Fruit fly (Drosophila melanogaster) whole organism: ENCODE results near the gene Plp.

ENCODE experiments used
- CG8478 ChIP-seq: fragments of >200 bp; optimal IDR thresholded peaks from 2 replicates; lab custom pipeline; 2018; ENCODE audit warnings: inconsistent platforms
- Dll ChIP-seq: fragments of >200 bp; optimal IDR thresholded peaks from 2 replicates; lab custom pipeline; 2017
- EcR ChIP-seq, 2 experiments: fragments of >200 bp; optimal IDR thresholded peaks; 2 replicates each; lab custom pipeline; 2017; ENCODE audit warnings: missing biosample characterization in 2 of 2, missing genetic modification characterization in 2 of 2, missing genetic modification reagents in 2 of 2
- pan ChIP-seq: fragments of >200 bp; optimal IDR thresholded peaks from 2 replicates; lab custom pipeline; 2017
- psq ChIP-seq: fragments of >200 bp; optimal IDR thresholded peaks from 2 replicates; lab custom pipeline; 2017
- usp ChIP-seq: fragments of >200 bp; optimal IDR thresholded peaks from 2 replicates; lab custom pipeline; 2017; ENCODE audit warnings: missing biosample characterization, missing genetic modification characterization, mixed read lengths

The Plp gene

DNA sequence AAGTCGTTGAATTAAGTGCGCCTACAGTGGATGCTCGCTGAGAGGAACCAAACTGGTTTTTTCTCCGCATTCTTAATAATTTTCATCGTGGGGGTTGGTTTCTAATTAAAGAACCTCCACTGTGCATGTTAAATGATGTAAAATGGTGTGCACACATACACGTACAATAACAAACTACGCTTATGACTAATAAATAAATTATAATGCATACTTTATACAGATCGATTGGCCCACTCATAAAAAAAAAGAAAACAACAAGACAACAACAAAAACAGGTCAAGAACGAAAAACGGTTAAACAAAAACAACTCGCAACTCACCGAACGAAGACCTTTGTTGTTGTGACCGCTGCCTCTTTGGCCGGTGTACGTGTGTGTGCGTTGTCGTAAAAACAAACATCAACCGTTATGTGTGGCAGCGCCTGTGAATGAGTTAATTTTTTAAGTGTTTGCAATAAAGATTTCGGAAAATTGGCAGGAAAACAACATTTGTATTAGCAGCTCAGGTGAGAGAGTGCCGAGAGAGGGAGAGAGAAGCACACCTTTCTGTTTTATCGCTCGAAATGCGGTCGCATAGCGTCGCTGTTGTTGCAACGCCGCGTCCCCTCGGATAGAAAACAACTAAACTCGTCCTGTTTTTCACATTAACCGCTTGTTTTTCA lies 465 bp downstream of the Plp start:
- TF ChIP-seq EcR (GFP tag; optimal IDR thresholded peaks at IDR 0.05; lab: Kevin White, UChicago) (no peak), usp (GFP tag; lab: Kevin White, UChicago) (no peak), pan (lab: Kevin White, UChicago) (no peak), Dll (lab: Kevin White, UChicago) (no peak), CG8478 (no peak), psq (lab: Kevin White, UChicago) (no peak)

DNA sequence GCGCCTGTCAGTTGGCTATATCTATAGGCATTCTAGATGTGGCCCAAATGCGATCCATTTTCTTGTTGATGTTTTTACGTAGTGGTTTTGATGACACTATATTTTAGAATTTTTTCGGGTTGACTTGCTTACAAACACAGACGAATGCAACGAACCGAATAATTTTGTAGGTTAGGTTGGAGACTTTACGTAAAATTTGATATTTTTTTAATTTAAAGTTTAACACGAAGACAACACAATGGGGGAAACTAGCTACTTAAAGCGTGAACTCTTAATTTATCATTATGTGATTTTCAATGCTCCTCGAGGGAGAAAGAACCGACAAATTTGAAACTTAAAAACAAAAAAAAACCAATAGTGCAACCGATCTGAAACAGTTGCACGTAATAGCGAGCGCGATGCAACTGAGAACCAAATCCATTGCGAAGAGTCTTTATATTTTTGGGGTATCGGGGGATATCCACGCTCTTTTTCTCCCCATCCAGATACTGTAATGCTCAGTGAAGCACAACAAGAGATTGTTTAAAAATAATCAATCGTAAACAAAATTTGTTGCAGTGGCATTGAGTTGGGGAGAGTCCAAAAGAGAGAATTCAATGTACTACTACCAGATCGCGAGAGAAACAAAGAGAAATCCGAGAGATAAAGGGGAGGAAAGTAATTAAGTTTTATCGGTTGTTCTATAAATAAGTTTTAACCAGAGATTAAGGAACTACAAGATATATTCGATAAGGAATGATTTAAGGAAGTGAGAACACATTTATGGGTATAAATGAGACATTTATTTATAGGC lies 4.4 kb downstream of the Plp start:
- no peak for TF ChIP-seq EcR (GFP tag; optimal IDR thresholded peaks at IDR 0.05; lab: Kevin White, UChicago)
- no peak for TF ChIP-seq pan (lab: Kevin White, UChicago)
- TF ChIP-seq CG8478: no peak
- no peak for TF ChIP-seq Dll (lab: Kevin White, UChicago)
- no peak for TF ChIP-seq usp (GFP tag; lab: Kevin White, UChicago)
- TF ChIP-seq psq (lab: Kevin White, UChicago): no peak

DNA sequence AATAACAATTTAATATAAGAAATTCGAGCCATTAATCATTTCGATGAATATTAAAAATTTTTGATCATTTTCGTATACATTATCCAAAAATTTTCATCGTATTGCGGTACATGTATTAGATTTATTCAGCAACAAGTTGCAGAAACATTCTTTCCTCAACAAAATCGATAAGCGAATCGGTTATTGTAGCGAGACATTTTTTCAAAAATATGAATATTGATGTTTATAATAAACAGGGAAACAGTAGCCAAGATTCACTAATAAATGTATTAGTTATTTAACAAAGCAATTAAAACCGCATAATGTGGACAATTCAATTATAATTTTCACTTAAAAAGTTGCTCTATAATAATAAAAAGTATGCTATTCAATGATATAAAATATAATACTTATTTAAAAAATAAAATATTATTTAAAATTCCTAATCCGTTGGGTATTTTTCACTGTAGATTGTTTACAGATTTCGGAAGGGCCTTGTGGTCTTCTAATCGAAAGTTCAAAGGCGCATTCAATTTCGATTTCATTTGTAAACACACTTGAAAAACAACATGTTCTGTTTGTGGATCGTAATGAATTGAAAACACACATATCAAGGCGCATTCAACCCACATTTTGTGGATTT lies 5.3 kb downstream of the Plp start:
- TF ChIP-seq usp (GFP tag; lab: Kevin White, UChicago) (no peak), pan (lab: Kevin White, UChicago) (no peak), CG8478 (no peak), EcR (GFP tag; optimal IDR thresholded peaks at IDR 0.05; lab: Kevin White, UChicago) (no peak), psq (lab: Kevin White, UChicago) (no peak), Dll (lab: Kevin White, UChicago) (no peak)

DNA sequence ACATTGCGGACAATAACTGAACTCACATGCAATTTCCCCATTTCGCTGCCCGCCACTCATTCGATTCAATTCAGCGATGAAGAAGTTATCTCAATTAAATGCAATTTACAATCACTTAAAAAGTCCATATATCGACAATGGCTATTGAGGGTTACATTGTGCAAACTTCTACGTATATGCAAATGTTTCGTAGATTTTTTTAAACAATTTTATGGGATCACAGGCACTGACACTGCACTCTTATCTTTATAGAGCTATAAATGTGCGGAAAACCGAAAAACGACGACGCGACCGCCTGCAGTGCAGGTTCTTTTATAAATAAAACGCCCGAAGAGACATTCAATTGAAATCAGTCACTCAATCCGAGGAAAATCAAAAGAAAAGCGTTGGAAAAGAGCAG lies 6.2 kb downstream of the Plp start:
- no peak for TF ChIP-seq CG8478
- TF ChIP-seq EcR (GFP tag; optimal IDR thresholded peaks at IDR 0.05; lab: Kevin White, UChicago): no peak
- no peak for TF ChIP-seq usp (GFP tag; lab: Kevin White, UChicago)
- TF ChIP-seq pan (lab: Kevin White, UChicago): no peak
- no peak for TF ChIP-seq Dll (lab: Kevin White, UChicago)
- TF ChIP-seq psq (lab: Kevin White, UChicago): no peak

DNA sequence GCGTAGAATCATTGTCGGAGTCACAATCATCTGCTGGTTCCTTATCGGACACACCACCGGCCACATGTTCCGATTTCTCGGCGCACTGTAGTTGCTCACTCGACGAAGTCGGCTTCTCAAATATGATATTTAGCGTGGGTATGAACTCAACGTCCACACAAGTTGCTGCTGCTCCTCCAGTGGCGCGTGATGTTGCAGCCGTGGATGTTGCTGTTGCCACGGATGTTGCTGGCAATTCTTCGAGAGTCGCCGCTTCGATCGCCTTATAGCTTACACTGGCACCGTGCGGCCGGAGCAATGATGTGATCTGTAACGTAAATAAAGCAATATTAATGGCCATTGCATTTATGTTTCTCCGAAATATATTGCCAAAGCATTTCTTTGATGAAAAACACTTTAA lies 10.2 kb downstream of the Plp start:
- TF ChIP-seq EcR (GFP tag; optimal IDR thresholded peaks at IDR 0.05; lab: Kevin White, UChicago) (no peak), CG8478 (no peak), Dll (lab: Kevin White, UChicago) (no peak), psq (lab: Kevin White, UChicago) (no peak), pan (lab: Kevin White, UChicago) (no peak), usp (GFP tag; lab: Kevin White, UChicago) (no peak)

DNA sequence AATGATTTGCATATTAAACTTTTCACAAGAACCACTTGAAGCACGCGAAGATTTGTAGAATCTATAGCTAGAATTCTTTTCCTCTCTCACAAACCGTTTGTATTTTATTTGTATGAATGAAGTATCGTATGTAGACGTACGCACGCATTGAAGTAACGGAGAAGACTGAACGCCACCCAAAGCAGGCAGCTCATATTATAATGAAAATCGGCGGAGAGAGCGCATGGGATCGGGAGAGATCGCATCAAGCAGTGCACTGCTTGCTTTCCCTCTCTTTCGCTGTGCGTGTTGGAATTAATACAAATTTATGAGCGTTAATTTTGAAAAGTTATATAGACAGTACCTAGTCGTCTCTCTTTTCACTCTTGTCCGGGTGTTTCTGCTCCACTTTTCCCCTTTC lies 15.2 kb downstream of the Plp start:
- TF ChIP-seq pan (lab: Kevin White, UChicago): no peak

DNA sequence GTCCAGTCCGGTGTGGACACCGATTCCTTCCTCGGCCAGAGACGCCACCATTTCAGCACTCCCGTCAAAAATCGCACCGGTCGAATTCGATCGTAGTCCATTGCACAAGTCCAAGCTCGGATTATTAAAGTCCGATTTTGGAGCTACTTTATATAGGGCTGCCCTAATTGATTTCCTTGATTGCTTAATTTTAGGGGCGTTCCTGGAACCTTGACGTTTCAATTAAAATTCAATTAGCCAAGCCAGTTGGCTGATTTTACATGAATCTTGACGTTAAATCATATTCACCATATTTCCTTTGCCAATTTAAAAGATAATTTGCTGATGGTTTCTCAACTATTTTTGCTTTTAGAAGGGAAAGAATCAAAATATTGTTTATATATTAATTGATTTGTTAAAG lies 16.2 kb downstream of the Plp start, which contains the start of gene Or71a:
TSS of gene Or71a (minus strand) at position 101 of the 400 bp plus-strand sequence.
- TF ChIP-seq CG8478: no peak
- TF ChIP-seq EcR (GFP tag; optimal IDR thresholded peaks at IDR 0.05; lab: Kevin White, UChicago): no peak
- TF ChIP-seq pan (lab: Kevin White, UChicago): no peak
- no peak for TF ChIP-seq usp (GFP tag; lab: Kevin White, UChicago)
- no peak for TF ChIP-seq Dll (lab: Kevin White, UChicago)
- no peak for TF ChIP-seq psq (lab: Kevin White, UChicago)

DNA sequence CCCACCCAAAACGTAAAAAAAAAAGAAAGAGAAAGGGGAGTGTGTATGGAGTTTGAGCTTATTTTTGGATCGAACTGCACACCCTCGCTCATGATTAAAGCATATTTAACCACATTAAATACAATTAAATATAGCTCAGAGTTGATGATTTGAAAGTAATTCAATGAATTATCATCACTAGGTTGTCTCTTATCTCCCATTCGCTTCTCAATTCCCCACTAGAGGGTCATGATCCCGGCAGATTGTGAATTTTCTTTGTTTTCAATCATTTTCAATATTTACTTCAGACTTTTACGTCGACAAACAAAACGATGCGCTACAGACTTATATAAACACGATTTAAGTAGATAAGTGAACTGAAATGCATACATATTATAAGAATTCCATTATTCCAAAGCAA lies 18.1 kb downstream of the Plp start:
- TF ChIP-seq pan (lab: Kevin White, UChicago) (no peak), usp (GFP tag; lab: Kevin White, UChicago) (no peak), Dll (lab: Kevin White, UChicago) (no peak), psq (lab: Kevin White, UChicago) (no peak), CG8478 (no peak)

DNA sequence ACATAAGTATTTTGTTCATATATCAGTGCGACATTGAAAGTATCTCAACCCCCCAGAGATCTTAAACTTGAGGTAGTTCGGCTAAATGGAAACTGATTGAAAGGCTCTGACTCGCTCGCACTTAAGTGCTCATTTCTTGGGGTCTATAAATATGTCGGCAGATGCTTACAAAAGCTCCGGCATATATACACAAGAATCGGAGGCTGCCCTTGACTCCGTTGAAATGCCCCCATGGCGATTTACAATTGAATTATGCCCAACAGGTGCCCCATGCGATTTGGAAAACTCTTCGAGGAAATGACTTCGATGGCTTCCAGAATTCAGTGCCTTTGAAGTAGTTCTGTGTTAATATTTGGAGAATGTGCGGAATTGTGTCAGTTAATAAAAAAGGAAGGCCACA lies 20.8 kb downstream of the Plp start:
- TF ChIP-seq EcR (GFP tag; optimal IDR thresholded peaks at IDR 0.05; lab: Kevin White, UChicago) (no peak), CG8478 (no peak), psq (lab: Kevin White, UChicago) (no peak), pan (lab: Kevin White, UChicago) (no peak)

DNA sequence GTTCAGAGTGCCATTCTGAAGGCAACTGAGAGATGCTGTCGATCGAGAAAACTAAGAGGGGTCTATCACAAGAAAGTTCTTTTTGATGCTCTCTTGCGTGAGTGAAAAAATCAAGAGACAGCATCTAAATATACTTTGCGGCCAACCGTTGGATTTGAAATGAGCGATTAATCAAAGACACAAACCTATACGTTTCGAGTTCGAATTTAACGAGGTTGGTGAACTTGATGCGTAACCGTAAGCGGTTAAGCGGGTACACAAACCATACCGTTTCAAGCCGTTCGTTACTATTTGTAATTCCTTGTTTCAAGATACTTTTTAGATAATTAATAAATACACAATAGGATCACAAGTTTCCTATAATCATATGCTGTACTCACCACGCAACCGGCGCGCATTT lies 22.4 kb downstream of the Plp start:
- TF ChIP-seq Dll (lab: Kevin White, UChicago) (no peak), CG8478 (no peak), EcR (GFP tag; optimal IDR thresholded peaks at IDR 0.05; lab: Kevin White, UChicago) (no peak), pan (lab: Kevin White, UChicago) (no peak), psq (lab: Kevin White, UChicago) (no peak), usp (GFP tag; lab: Kevin White, UChicago) (no peak)

DNA sequence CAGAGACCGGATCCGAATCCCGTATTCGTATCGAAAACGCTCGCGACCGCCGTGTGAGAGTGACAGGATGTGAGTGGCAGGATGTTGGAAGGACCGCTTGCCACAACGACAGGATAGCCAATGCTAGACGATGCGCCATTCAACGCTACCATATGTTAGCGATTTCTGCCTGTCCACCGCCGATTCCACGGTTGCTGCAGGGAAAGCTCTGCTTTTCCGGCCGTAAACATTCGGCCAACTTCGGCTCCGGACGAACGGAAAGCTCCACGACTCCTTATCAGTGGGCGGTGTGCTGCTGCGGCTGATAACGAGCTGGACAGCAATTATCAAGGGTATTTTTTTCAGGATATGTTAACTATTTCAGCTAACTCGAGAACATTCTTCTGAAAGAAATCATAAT lies 29.6 kb downstream of the Plp start, which contains the start of gene Sytbeta:
TSS of gene Sytbeta (minus strand) at position 101 of the 400 bp plus-strand sequence.
- TF ChIP-seq Dll (lab: Kevin White, UChicago) (no peak), EcR (GFP tag; optimal IDR thresholded peaks at IDR 0.05; lab: Kevin White, UChicago) (no peak), psq (lab: Kevin White, UChicago) (no peak)

DNA sequence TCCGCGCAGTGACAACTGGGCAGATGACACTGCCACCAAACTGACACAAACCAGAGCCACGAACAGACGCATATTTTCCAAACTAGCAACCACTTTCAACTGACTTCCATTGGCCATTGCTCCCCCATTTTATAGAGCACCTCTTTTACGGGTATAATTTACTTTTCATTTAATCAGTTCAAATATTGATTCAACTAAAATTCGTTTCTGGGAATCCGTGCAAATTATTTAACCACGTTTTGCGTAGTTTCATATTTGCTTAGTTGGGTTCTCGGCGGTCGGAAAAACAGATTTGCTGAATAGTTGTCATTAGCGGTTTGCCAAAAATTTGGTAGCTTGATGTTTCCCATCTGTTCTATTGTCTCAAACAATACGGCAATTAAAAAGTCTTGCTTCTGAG lies 32.9 kb downstream of the Plp start, which contains the start of gene CG13460:
TSS of gene CG13460 (minus strand) at position 101 of the 400 bp plus-strand sequence.
- TF ChIP-seq EcR (GFP tag; optimal IDR thresholded peaks at IDR 0.05; lab: Kevin White, UChicago) (no peak), pan (lab: Kevin White, UChicago) (no peak), CG8478 (no peak), Dll (lab: Kevin White, UChicago) (no peak), usp (GFP tag; lab: Kevin White, UChicago) (no peak), psq (lab: Kevin White, UChicago) (no peak)
